Worm (Caenorhabditis elegans) whole organism, young adult: ENCODE results near the gene fbxa-115.

Source experiments
- B0035.1 ChIP-seq: sonication (generic microtip); optimal IDR thresholded peaks from 2 replicates; lab custom pipeline; 2016; ENCODE audit warnings: missing genetic modification characterization, mild to moderate bottlenecking, missing compliant biosample characterization, missing genotype, missing genetic modification reagents
- B0336.3 ChIP-seq: fragments of 200-800 bp; sonication (Bioruptor generic); IDR thresholded peaks from 2 replicates; pipeline ENCODE4 v1.3.6; 2022; ENCODE audit warnings: missing genetic modification characterization, missing compliant biosample characterization
- C17E4.6 ChIP-seq: fragments of 200-800 bp; sonication (Bioruptor generic); IDR thresholded peaks from 2 replicates; pipeline ENCODE4 v1.3.6; 2022; ENCODE audit warnings: missing genetic modification reagents, missing genetic modification characterization, missing compliant biosample characterization
- F23B12.7 ChIP-seq: sonication (generic microtip); optimal IDR thresholded peaks from 2 replicates; lab custom pipeline; 2017; ENCODE audit warnings: missing genetic modification characterization, mild to moderate bottlenecking, missing compliant biosample characterization, antibody characterized with exemption, moderate library complexity; ENCODE audit not compliant: insufficient read depth
- F49E8.2 ChIP-seq: sonication (generic microtip); optimal IDR thresholded peaks from 3 replicates; lab custom pipeline; 2017; ENCODE audit warnings: missing genetic modification characterization, mild to moderate bottlenecking, missing compliant biosample characterization, antibody characterized with exemption, moderate library complexity; ENCODE audit not compliant: insufficient read depth
- F52B5.7 ChIP-seq: sonication (generic microtip); optimal IDR thresholded peaks from 2 replicates; lab custom pipeline; 2016; ENCODE audit warnings: mild to moderate bottlenecking, missing genetic modification characterization, missing compliant biosample characterization
- T07F8.4 ChIP-seq: sonication (generic microtip); optimal IDR thresholded peaks from 2 replicates; lab custom pipeline; 2016; ENCODE audit warnings: mild to moderate bottlenecking, missing genetic modification characterization, moderate library complexity, missing compliant biosample characterization
- T26A5.8 ChIP-seq: sonication (generic microtip); optimal IDR thresholded peaks from 2 replicates; lab custom pipeline; 2016; ENCODE audit warnings: missing genetic modification characterization, missing compliant biosample characterization
- Y56A3A.18 ChIP-seq: fragments of 200-800 bp; sonication (Bioruptor generic); IDR thresholded peaks from 2 replicates; pipeline ENCODE4 v1.3.6; 2022; ENCODE audit warnings: missing genetic modification reagents, missing genetic modification characterization, missing compliant biosample characterization
- Y67H2A.10 ChIP-seq: fragments of 200-800 bp; sonication (Bioruptor generic); conservative IDR thresholded peaks from 2 replicates; pipeline ENCODE4 v1.3.6; 2022; ENCODE audit warnings: missing genetic modification reagents, missing genetic modification characterization, missing compliant biosample characterization
- Y95B8A.8 ChIP-seq: fragments of 200-800 bp; sonication (Bioruptor generic); IDR thresholded peaks from 2 replicates; pipeline ENCODE4 v1.3.6; 2022; ENCODE audit warnings: missing genetic modification reagents, missing genetic modification characterization, missing compliant biosample characterization
- aptf-3 ChIP-seq: fragments of 200-800 bp; sonication (Bioruptor generic); IDR thresholded peaks from 2 replicates; pipeline ENCODE4 v1.3.6; 2022; ENCODE audit warnings: missing genetic modification characterization, missing compliant biosample characterization
- bed-2 ChIP-seq: fragments of 200-800 bp; sonication (Bioruptor generic); IDR thresholded peaks from 2 replicates; pipeline ENCODE4 v1.3.6; 2022; ENCODE audit warnings: missing genetic modification reagents, missing genetic modification characterization, missing compliant biosample characterization
- cebp-2 ChIP-seq: fragments of 200-800 bp; sonication (Bioruptor generic); IDR thresholded peaks from 2 replicates; pipeline ENCODE4 v1.3.6; 2022; ENCODE audit warnings: missing genetic modification characterization, missing compliant biosample characterization
- ceh-27 ChIP-seq: fragments of 200-800 bp; sonication (Bioruptor generic); optimal IDR thresholded peaks from 2 replicates; lab custom pipeline; 2018; ENCODE audit warnings: mild to moderate bottlenecking, missing genetic modification characterization, moderate library complexity, missing compliant biosample characterization
- ceh-91 ChIP-seq: fragments of 200-800 bp; sonication (Bioruptor generic); IDR thresholded peaks from 2 replicates; pipeline ENCODE4 v1.3.6; 2022; ENCODE audit warnings: missing genetic modification reagents, missing genetic modification characterization, missing compliant biosample characterization
- die-1 ChIP-seq: sonication (generic microtip); optimal IDR thresholded peaks from 2 replicates; lab custom pipeline; 2016; ENCODE audit warnings: missing genotype, mild to moderate bottlenecking, missing genetic modification characterization, missing compliant biosample characterization
- efl-1 ChIP-seq: fragments of 150-350 bp; optimal IDR thresholded peaks from 2 replicates; lab custom pipeline; 2014; ENCODE audit warnings: missing biosample characterization, missing genetic modification reagents, missing genetic modification characterization
- ets-4 ChIP-seq: fragments of 200-800 bp; sonication (Bioruptor generic); optimal IDR thresholded peaks from 2 replicates; lab custom pipeline; 2018; ENCODE audit warnings: mild to moderate bottlenecking, missing genetic modification characterization, missing compliant biosample characterization
- hlh-26 ChIP-seq: fragments of 200-800 bp; sonication (Bioruptor generic); conservative IDR thresholded peaks from 2 replicates; pipeline ENCODE4 v1.3.6; 2022; ENCODE audit warnings: missing genetic modification reagents, missing genetic modification characterization, missing compliant biosample characterization
- hmg-1.2 ChIP-seq: fragments of 200-800 bp; sonication (Bioruptor generic); IDR thresholded peaks from 2 replicates; pipeline ENCODE4 v1.3.6; 2022; ENCODE audit warnings: missing genetic modification reagents, missing genetic modification characterization, missing compliant biosample characterization
- hrde-1 ChIP-seq: sonication (generic microtip); optimal IDR thresholded peaks from 2 replicates; lab custom pipeline; 2016; ENCODE audit warnings: missing genetic modification characterization, mild to moderate bottlenecking, missing compliant biosample characterization, moderate library complexity, missing genotype, missing genetic modification reagents, borderline replicate concordance
- lag-1 ChIP-seq: fragments of 200-800 bp; sonication (Bioruptor generic); IDR thresholded peaks from 2 replicates; pipeline ENCODE4 v1.3.6; 2022; ENCODE audit warnings: missing genetic modification reagents, missing genetic modification characterization, missing compliant biosample characterization
- let-607 ChIP-seq, 2 experiments: fragments of 200-800 bp in 1 of 2; sonication (Bioruptor generic) in 1 of 2; sonication (generic microtip) in 1 of 2; optimal IDR thresholded peaks; 2 replicates each; lab custom pipeline; 2016 to 2018; ENCODE audit warnings: mild to moderate bottlenecking in 2 of 2, missing compliant biosample characterization in 2 of 2, missing genetic modification characterization in 2 of 2, moderate library complexity in 2 of 2, missing genotype in 1 of 2
- lsl-1 ChIP-seq: fragments of 200-800 bp; sonication (Bioruptor generic); optimal IDR thresholded peaks from 2 replicates; lab custom pipeline; 2018; ENCODE audit warnings: mild to moderate bottlenecking, missing genetic modification characterization, moderate library complexity, missing compliant biosample characterization
- madf-10 ChIP-seq: sonication (generic microtip); optimal IDR thresholded peaks from 2 replicates; lab custom pipeline; 2016; ENCODE audit warnings: mild to moderate bottlenecking, missing genetic modification characterization, missing compliant biosample characterization
- madf-3 ChIP-seq: fragments of 200-800 bp; sonication (Bioruptor generic); IDR thresholded peaks from 2 replicates; pipeline ENCODE4 v1.3.6; 2022; ENCODE audit warnings: missing genetic modification reagents, missing genetic modification characterization, missing compliant biosample characterization
- nfya-1 ChIP-seq: sonication (generic microtip); optimal IDR thresholded peaks from 2 replicates; lab custom pipeline; 2017; ENCODE audit warnings: antibody characterized with exemption, missing compliant biosample characterization, missing genetic modification characterization, borderline replicate concordance; ENCODE audit not compliant: insufficient read depth
- nhr-179 ChIP-seq: sonication (generic microtip); optimal IDR thresholded peaks from 2 replicates; lab custom pipeline; 2016; ENCODE audit warnings: mild to moderate bottlenecking, missing genetic modification characterization, missing compliant biosample characterization
- sdz-38 ChIP-seq: sonication (generic microtip); optimal IDR thresholded peaks from 2 replicates; lab custom pipeline; 2016; ENCODE audit warnings: missing genotype, missing genetic modification characterization, missing compliant biosample characterization
- snpc-4 ChIP-seq, 5 experiments: fragments of 150-350 bp in 1 of 5; sonication (generic microtip) in 4 of 5; optimal IDR thresholded peaks; 2 replicates each; lab custom pipeline; 2014 to 2018; ENCODE audit warnings: missing genetic modification characterization in 5 of 5, missing biosample characterization in 3 of 5, antibody characterized with exemption in 2 of 5, mild to moderate bottlenecking in 2 of 5, missing compliant biosample characterization in 2 of 5, missing genotype in 2 of 5, moderate library complexity in 2 of 5, missing genetic modification reagents in 1 of 5
- xnd-1 ChIP-seq: sonication (generic microtip); optimal IDR thresholded peaks from 2 replicates; lab custom pipeline; 2016; ENCODE audit warnings: missing genotype, missing genetic modification reagents, missing genetic modification characterization, missing compliant biosample characterization
- ztf-26 ChIP-seq: sonication (generic microtip); optimal IDR thresholded peaks from 2 replicates; lab custom pipeline; 2017; ENCODE audit warnings: missing genetic modification characterization, missing compliant biosample characterization

The fbxa-115 gene

ce11 chrV:20196671-20197070, 4.7 kb upstream of the fbxa-115 start, which contains the start of gene ftr-1:
Gene ftr-1 (plus strand): TSS chrV:20196971.
- TF ChIP-seq B0336.3 (no peak), lag-1 (GFP tag; lab: Robert Waterston, UW) (no peak), Y67H2A.10 (GFP tag; lab: Robert Waterston, UW) (no peak), lsl-1 (GFP tag; lab: Kevin White, UChicago) (peak; percentile 51), T26A5.8 (tag; lab: Kevin White, UChicago) (no peak)
- TF ChIP-seq, all 124 proteins: peak for 1

- TF ChIP-seq madf-10 (tag; lab: Kevin White, UChicago) (no peak), efl-1 (GFP tag; lab: Kevin White, UChicago) (no peak), madf-3 (GFP tag; lab: Robert Waterston, UW) (no peak), hlh-26 (GFP tag; lab: Robert Waterston, UW) (no peak), ceh-27 (GFP tag; lab: Kevin White, UChicago) (no peak), nhr-179 (tag; lab: Kevin White, UChicago) (no peak), cebp-2 (GFP tag; lab: Robert Waterston, UW) (no peak), T07F8.4 (tag; lab: Kevin White, UChicago) (no peak), F49E8.2 (tag; lab: Kevin White, UChicago) (no peak), F23B12.7 (tag; lab: Kevin White, UChicago) (no peak), lag-1 (GFP tag; lab: Robert Waterston, UW) (no peak), bed-2 (GFP tag; lab: Robert Waterston, UW) (no peak), C17E4.6 (GFP tag; lab: Robert Waterston, UW) (no peak), xnd-1 (tag; lab: Kevin White, UChicago) (no peak), sdz-38 (tag; lab: Kevin White, UChicago) (no peak), snpc-4 (GFP tag; optimal IDR thresholded peaks at IDR 0.05; lab: Kevin White, UChicago) (no peak), snpc-4 (tag; optimal IDR thresholded peaks at IDR 0.05; lab: Kevin White, UChicago) (no peak), let-607 (tag; optimal IDR thresholded peaks at IDR 0.05; lab: Kevin White, UChicago) (no peak), die-1 (tag; lab: Kevin White, UChicago) (no peak), ets-4 (no peak)
Observed at ce11 chrV:20195451-20196036, 3.6 kb upstream of the fbxa-115 start, which contains the start of the genes srh-217 and Y113G7B.28. Gene srh-217 (minus strand): TSS chrV:20195551. Gene Y113G7B.28 (plus strand): TSS chrV:20195986.

- TF ChIP-seq cebp-2 (GFP tag; lab: Robert Waterston, UW) (no peak), nhr-179 (tag; lab: Kevin White, UChicago) (no peak), Y56A3A.18 (GFP tag; lab: Robert Waterston, UW) (no peak), F52B5.7 (no peak), ceh-91 (GFP tag; lab: Robert Waterston, UW) (no peak), nfya-1 (tag; lab: Kevin White, UChicago) (no peak), aptf-3 (GFP tag; lab: Robert Waterston, UW) (no peak)
Observed at ce11 chrV:20188790-20189189, 3.2 kb downstream of the fbxa-115 start, which contains the start of gene fbxa-116. Gene fbxa-116 (minus strand): TSS chrV:20188890.

ce11 chrV:20186579-20186978, 5.4 kb downstream of the fbxa-115 start, which contains the start of gene srz-16:
Gene srz-16 (minus strand): TSS chrV:20186679.
- TF ChIP-seq ztf-26 (tag; lab: Kevin White, UChicago) = no peak
- TF ChIP-seq B0035.1 (tag; lab: Kevin White, UChicago) = no peak
- TF ChIP-seq hrde-1 (tag; lab: Kevin White, UChicago) = no peak
- no peak for TF ChIP-seq hmg-1.2
- TF ChIP-seq Y95B8A.8 (GFP tag; lab: Robert Waterston, UW) = no peak
